Fruit fly (Drosophila melanogaster): Measurements from ENCODE around the gene Spp.
A peak's percentile ranks its signal among the peaks of the same experiment; 100 is the strongest.

DNA sequence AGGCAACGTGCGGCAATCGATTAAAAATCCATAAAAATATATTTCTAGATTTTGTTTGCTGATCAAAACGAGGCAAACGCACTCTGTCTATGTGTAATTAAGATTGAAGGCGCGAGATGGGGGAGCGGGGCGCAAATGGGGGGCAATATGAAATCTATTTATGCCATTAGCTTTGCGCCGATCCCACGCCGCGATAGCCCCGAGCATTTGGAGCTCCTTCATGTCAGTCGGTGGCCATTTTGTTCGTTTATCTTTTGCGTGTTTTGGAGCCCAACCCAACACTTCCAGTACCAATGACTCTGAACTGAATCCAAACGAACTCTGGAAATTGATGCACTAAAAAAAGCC, 46.0 kb downstream of the Spp start:
- TF ChIP-seq Mrtf (GFP tag; IDR thresholded peaks at IDR 0.05): no peak
- TF ChIP-seq psq (GFP tag; optimal IDR thresholded peaks at IDR 0.05): no peak
- TF ChIP-seq CG18599 (GFP tag; optimal IDR thresholded peaks at IDR 0.05): no peak
- TF ChIP-seq knrl (GFP tag; IDR thresholded peaks at IDR 0.05; ENCODE audit: partially characterized antibody): no peak
- TF ChIP-seq CG31388 (GFP tag; optimal IDR thresholded peaks at IDR 0.05): no peak
- 0 out of 2 replicates have a peak, but pooled peaks have one; percentile 11 for TF ChIP-seq Nf-YA (GFP tag; IDR thresholded peaks at IDR 0.05)
- no peak for TF ChIP-seq GATAe (GFP tag; conservative IDR thresholded peaks at IDR 0.05)
- TF ChIP-seq Aef1 (GFP tag; IDR thresholded peaks at IDR 0.05): no peak
- no peak for TF ChIP-seq slbo (GFP tag; IDR thresholded peaks at IDR 0.05)
- no peak for TF ChIP-seq CG17359 (tag; optimal IDR thresholded peaks at IDR 0.05)
- no peak for TF ChIP-seq dmrt11E (tag; optimal IDR thresholded peaks at IDR 0.05)
- no peak for TF ChIP-seq Usf (GFP tag; optimal IDR thresholded peaks at IDR 0.05)

Measured in whole organism, embryonic.